Worm (Caenorhabditis elegans) whole organism, midembryonic: ENCODE data around the gene srx-67.

Source experiments
- T22C8.4 ChIP-seq: fragments of 200-800 bp; sonication (Bioruptor generic); IDR thresholded peaks from 2 replicates; pipeline ENCODE4 v1.3.6; 2022; ENCODE audit warnings: missing genetic modification characterization, missing compliant biosample characterization
- flt-1 ChIP-seq: fragments of 200-800 bp; sonication (Bioruptor generic); IDR thresholded peaks from 2 replicates; pipeline ENCODE4 v1.3.6; 2022; ENCODE audit warnings: missing genetic modification characterization, missing compliant biosample characterization
- med-1 ChIP-seq: sonication (generic microtip); optimal IDR thresholded peaks from 2 replicates; lab custom pipeline; 2017; ENCODE audit warnings: missing genetic modification characterization, mild to moderate bottlenecking, missing compliant biosample characterization, antibody characterized with exemption, missing genetic modification reagents; ENCODE audit not compliant: insufficient read depth
- ref-1 ChIP-seq: fragments of 200-800 bp; sonication (Bioruptor generic); conservative IDR thresholded peaks from 2 replicates; pipeline ENCODE4 v1.3.6; 2022; ENCODE audit warnings: missing genetic modification reagents, missing genetic modification characterization, missing compliant biosample characterization

DNA sequence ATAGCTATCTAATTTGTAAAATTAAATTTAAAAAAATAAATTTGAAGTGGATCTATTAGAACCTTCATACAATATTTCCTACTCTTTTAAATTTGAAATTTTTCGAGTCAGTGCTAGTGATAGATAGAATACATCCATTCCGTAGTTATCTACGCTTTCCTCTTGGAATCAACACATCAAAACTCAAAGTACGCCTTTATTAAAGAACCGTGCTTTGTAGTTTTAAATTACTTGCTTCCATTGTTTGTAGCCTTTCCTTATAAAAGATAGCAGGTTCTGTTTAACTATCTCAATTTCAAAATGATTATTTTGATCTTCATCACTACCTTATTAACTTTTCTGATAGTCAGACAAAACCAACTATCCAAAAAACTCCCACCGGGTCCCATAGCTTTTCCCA, 28.5 kb downstream of the srx-67 start, which contains the start of gene cyp-35B3:
- TF ChIP-seq med-1 (GFP tag; lab: Kevin White, UChicago): no peak
- TF ChIP-seq ref-1 (GFP tag; lab: Robert Waterston, UW): no peak
- TF ChIP-seq flt-1 (GFP tag; lab: Robert Waterston, UW): no peak
- no peak for TF ChIP-seq T22C8.4
